Worm (Caenorhabditis elegans) whole organism, late embryonic: ENCODE measurements around the gene C55B6.7.

Experiments
- ceh-18 ChIP-seq: sonication (generic microtip); optimal IDR thresholded peaks from 2 replicates; lab custom pipeline; 2016; ENCODE audit warnings: missing genetic modification characterization, missing compliant biosample characterization
- dmd-4 ChIP-seq: sonication (generic microtip); optimal IDR thresholded peaks from 2 replicates; lab custom pipeline; 2016; ENCODE audit warnings: borderline replicate concordance, missing genetic modification characterization, missing compliant biosample characterization
- ets-4 ChIP-seq: sonication (generic microtip); optimal IDR thresholded peaks from 2 replicates; lab custom pipeline; 2016; ENCODE audit warnings: missing genetic modification characterization, missing compliant biosample characterization
- lin-11 ChIP-seq: fragments of 200-800 bp; sonication (Bioruptor generic); optimal IDR thresholded peaks from 2 replicates; lab custom pipeline; 2018; ENCODE audit warnings: mild to moderate bottlenecking, missing genetic modification characterization, missing compliant biosample characterization
- unc-86 ChIP-seq: sonication (generic microtip); optimal IDR thresholded peaks from 2 replicates; lab custom pipeline; 2016; ENCODE audit warnings: missing genetic modification characterization, missing compliant biosample characterization

DNA sequence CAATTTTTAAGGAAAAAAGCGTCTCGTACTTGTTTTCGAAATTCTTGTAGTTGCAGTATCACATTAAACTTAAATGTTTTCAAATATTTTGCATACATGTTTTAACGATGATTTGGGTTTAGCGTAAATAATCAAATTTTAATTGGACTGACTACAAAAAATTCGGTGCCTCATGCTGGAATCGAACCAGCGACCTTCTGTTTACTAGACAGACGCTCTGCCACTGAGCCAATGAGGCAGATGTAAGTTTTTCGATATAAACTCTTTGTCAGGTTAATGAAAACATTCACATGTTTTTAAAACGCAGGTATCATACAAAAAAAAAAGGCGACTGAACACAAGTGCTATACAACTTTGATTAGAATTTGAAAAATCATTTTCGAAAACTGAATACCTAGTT, 15.0 kb downstream of the C55B6.7 start:
- TF ChIP-seq lin-11 (tag; lab: Kevin White, UChicago) (no peak), dmd-4 (tag; lab: Kevin White, UChicago) (no peak), unc-86 (tag; lab: Kevin White, UChicago) (no peak), ets-4 (tag; lab: Kevin White, UChicago) (no peak), ceh-18 (tag; lab: Kevin White, UChicago) (no peak)
